Worm (Caenorhabditis elegans): Measurements from ENCODE around the gene F22F7.3.

DNA sequence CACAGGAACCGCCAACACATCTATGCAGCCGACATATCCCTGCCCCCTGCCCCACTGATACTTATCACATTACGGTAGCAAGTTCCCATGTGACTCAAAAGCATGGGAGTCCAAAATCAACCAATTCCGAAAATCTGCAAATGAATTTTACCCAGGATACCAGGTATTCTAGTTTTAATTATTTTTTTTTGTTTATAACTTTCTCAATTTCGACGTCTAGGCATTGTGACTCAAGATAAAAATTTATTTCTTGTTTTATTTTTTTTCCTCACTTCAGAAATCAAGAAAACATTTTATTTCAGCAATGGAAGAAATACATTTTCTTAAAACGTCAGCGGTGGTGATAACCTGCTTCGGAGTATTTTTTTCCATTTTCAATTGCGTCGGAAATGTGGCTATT is 41.0 kb downstream of the F22F7.3 start, which contains the start of gene srbc-24:
- TF ChIP-seq ama-1 (optimal IDR thresholded peaks at IDR 0.05) (no peak), C08G9.2 (tag; optimal IDR thresholded peaks at IDR 0.05) (no peak), fkh-10 (GFP tag; optimal IDR thresholded peaks at IDR 0.05) (no peak), elt-2 (tag; optimal IDR thresholded peaks at IDR 0.05) (no peak), gmeb-2 (tag; optimal IDR thresholded peaks at IDR 0.05) (no peak), ceh-22 (tag; optimal IDR thresholded peaks at IDR 0.05) (no peak), ceh-2 (tag; optimal IDR thresholded peaks at IDR 0.05) (no peak), ceh-34 (tag; optimal IDR thresholded peaks at IDR 0.05) (no peak)

Data from whole organism, late embryonic.